Worm (Caenorhabditis elegans) whole organism, early embryonic: ENCODE data around the gene C56A3.8.

Experiments
- B0310.2 ChIP-seq: sonication (generic microtip); optimal IDR thresholded peaks from 2 replicates; lab custom pipeline; 2016; ENCODE audit warnings: mild to moderate bottlenecking, missing genetic modification characterization, missing compliant biosample characterization
- F13C5.2 ChIP-seq: sonication (generic microtip); optimal IDR thresholded peaks from 2 replicates; lab custom pipeline; 2017; ENCODE audit warnings: mild to moderate bottlenecking, missing genetic modification characterization, inconsistent platforms, missing compliant biosample characterization
- aly-1 ChIP-seq: sonication (generic microtip); optimal IDR thresholded peaks from 2 replicates; lab custom pipeline; 2016; ENCODE audit warnings: missing genetic modification characterization, missing compliant biosample characterization
- ama-1 ChIP-seq: fragments of 150-350 bp; optimal IDR thresholded peaks from 2 replicates; lab custom pipeline; 2014
- ceh-13 ChIP-seq: fragments of 200-800 bp; sonication (Bioruptor generic); optimal IDR thresholded peaks from 2 replicates; lab custom pipeline; 2018; ENCODE audit warnings: mild to moderate bottlenecking, missing genetic modification characterization, missing compliant biosample characterization
- ceh-36 ChIP-seq: sonication (generic microtip); optimal IDR thresholded peaks from 2 replicates; lab custom pipeline; 2016; ENCODE audit warnings: missing genetic modification characterization, inconsistent platforms, missing compliant biosample characterization
- ets-7 ChIP-seq: sonication (generic microtip); optimal IDR thresholded peaks from 2 replicates; lab custom pipeline; 2016; ENCODE audit warnings: missing genotype, missing genetic modification characterization, missing compliant biosample characterization
- flt-1 ChIP-seq: fragments of 200-800 bp; sonication (Bioruptor generic); IDR thresholded peaks from 2 replicates; pipeline ENCODE4 v1.3.6; 2022; ENCODE audit warnings: missing genetic modification characterization, missing compliant biosample characterization
- hmbx-1 ChIP-seq: sonication (generic microtip); optimal IDR thresholded peaks from 2 replicates; lab custom pipeline; 2016; ENCODE audit warnings: mild to moderate bottlenecking, missing genetic modification characterization, missing compliant biosample characterization
- hnd-1 ChIP-seq: sonication (generic microtip); optimal IDR thresholded peaks from 2 replicates; lab custom pipeline; 2016; ENCODE audit warnings: missing genetic modification characterization, missing compliant biosample characterization
- pes-1 ChIP-seq: fragments of 200-800 bp; sonication (Bioruptor generic); IDR thresholded peaks from 2 replicates; pipeline ENCODE4 v1.3.6; 2022; ENCODE audit warnings: missing genetic modification reagents, missing genetic modification characterization, missing compliant biosample characterization
- scrt-1 ChIP-seq: fragments of 200-800 bp; sonication (Bioruptor generic); IDR thresholded peaks from 2 replicates; pipeline ENCODE4 v1.3.6; 2022; ENCODE audit warnings: missing genetic modification characterization, missing compliant biosample characterization
- sea-1 ChIP-seq: fragments of 200-800 bp; sonication (Bioruptor generic); conservative IDR thresholded peaks from 2 replicates; pipeline ENCODE4 v1.3.6; 2022; ENCODE audit warnings: missing genetic modification characterization, missing compliant biosample characterization
- tbx-11 ChIP-seq: fragments of 200-800 bp; sonication (Bioruptor generic); IDR thresholded peaks from 2 replicates; pipeline ENCODE4 v1.3.6; 2022; ENCODE audit warnings: missing genetic modification characterization, missing compliant biosample characterization
- tbx-37 ChIP-seq: fragments of 200-800 bp; sonication (Bioruptor generic); conservative IDR thresholded peaks from 2 replicates; pipeline ENCODE4 v1.3.6; 2022; ENCODE audit warnings: missing genetic modification reagents, missing genetic modification characterization, missing compliant biosample characterization
- tra-4 ChIP-seq: sonication (generic microtip); optimal IDR thresholded peaks from 2 replicates; lab custom pipeline; 2017; ENCODE audit warnings: missing genetic modification characterization, missing compliant biosample characterization

The C56A3.8 gene

ce11 chrV:13598370-13598769, 38.3 kb downstream of the C56A3.8 start:
- TF ChIP-seq pes-1 (GFP tag; lab: Robert Waterston, UW), result no peak
- no peak for TF ChIP-seq scrt-1 (GFP tag; lab: Robert Waterston, UW)
- no peak for TF ChIP-seq ama-1 (lab: Kevin White, UChicago)
- TF ChIP-seq ceh-13 (GFP tag; lab: Kevin White, UChicago), result no peak
- no peak for TF ChIP-seq hnd-1 (tag; lab: Kevin White, UChicago)
- no peak for TF ChIP-seq F13C5.2 (tag; lab: Kevin White, UChicago)
- TF ChIP-seq tbx-37 (GFP tag; lab: Robert Waterston, UW), result no peak
- TF ChIP-seq ets-7, result no peak
- no peak for TF ChIP-seq tra-4 (tag; lab: Kevin White, UChicago)
- TF ChIP-seq ceh-36, result no peak
- no peak for TF ChIP-seq B0310.2
- TF ChIP-seq aly-1 (tag; lab: Kevin White, UChicago), result no peak
- no peak for TF ChIP-seq hmbx-1 (tag; lab: Kevin White, UChicago)
- no peak for TF ChIP-seq flt-1 (GFP tag; lab: Robert Waterston, UW)

ce11 chrV:13600882-13601281, 40.8 kb downstream of the C56A3.8 start, which contains the start of gene rdy-2:
rdy-2 (minus strand) TSS chrV:13600982.
- TF ChIP-seq ceh-36 (no peak), B0310.2 (no peak)

- TF ChIP-seq aly-1 (tag; lab: Kevin White, UChicago), result no peak
- no peak for TF ChIP-seq sea-1 (GFP tag; lab: Robert Waterston, UW)
- TF ChIP-seq tbx-11, result no peak
Observed at ce11 chrV:13606651-13607242, 46.7 kb downstream of the C56A3.8 start, which contains the start of gene fmo-4. fmo-4 (minus strand) TSS chrV:13606701.

- TF ChIP-seq ama-1 (lab: Kevin White, UChicago) (no peak), hnd-1 (tag; lab: Kevin White, UChicago) (no peak), tbx-37 (GFP tag; lab: Robert Waterston, UW) (no peak), aly-1 (tag; lab: Kevin White, UChicago) (no peak)
Observed at ce11 chrV:13608486-13608885, 48.4 kb downstream of the C56A3.8 start.

- TF ChIP-seq ama-1 (lab: Kevin White, UChicago) (no peak), B0310.2 (no peak), tbx-11 (no peak), scrt-1 (GFP tag; lab: Robert Waterston, UW) (no peak), hnd-1 (tag; lab: Kevin White, UChicago) (no peak), hmbx-1 (tag; lab: Kevin White, UChicago) (no peak), ceh-13 (GFP tag; lab: Kevin White, UChicago) (no peak), F13C5.2 (tag; lab: Kevin White, UChicago) (no peak), sea-1 (GFP tag; lab: Robert Waterston, UW) (no peak), pes-1 (GFP tag; lab: Robert Waterston, UW) (no peak)
Observed at ce11 chrV:13609806-13610205, 49.7 kb downstream of the C56A3.8 start.
